Fruit fly (Drosophila melanogaster): ENCODE results near the gene CG4502.

Gene CG4502

dm6 chr2L:7248114-7248513 lies 44.0 kb upstream of the CG4502 start (continued):
- peak; percentile 33; the same call in 1 of the 2 replicates for TF ChIP-seq sob (GFP tag; IDR thresholded peaks at IDR 0.05)
- TF ChIP-seq CG10366 (GFP tag; IDR thresholded peaks at IDR 0.05) = no peak
- TF ChIP-seq repo (GFP tag; optimal IDR thresholded peaks at IDR 0.05) = peak; percentile 3
- peak; percentile 56 for TF ChIP-seq Hmr (GFP tag; optimal IDR thresholded peaks at IDR 0.05)
- TF ChIP-seq dan (GFP tag; IDR thresholded peaks at IDR 0.05) = no peak
- TF ChIP-seq PHDP (tag; optimal IDR thresholded peaks at IDR 0.05) = peak; percentile 1
- TF ChIP-seq org-1 (GFP tag; optimal IDR thresholded peaks at IDR 0.05) = no peak
- TF ChIP-seq Meics (GFP tag; optimal IDR thresholded peaks at IDR 0.05) = peak; percentile 20
- peak; percentile 14 for TF ChIP-seq CG10209 (GFP tag; optimal IDR thresholded peaks at IDR 0.05)
- TF ChIP-seq aop (GFP tag; IDR thresholded peaks at IDR 0.05) = no peak
- TF ChIP-seq YL-1 (GFP tag; optimal IDR thresholded peaks at IDR 0.05) = no peak
- TF ChIP-seq dysf (GFP tag; IDR thresholded peaks at IDR 0.05) = 0 out of 3 replicates have a peak, but pooled peaks have one; percentile 24
- no peak for TF ChIP-seq CG17568 (GFP tag; optimal IDR thresholded peaks at IDR 0.05)
- TF ChIP-seq gro (GFP tag; optimal IDR thresholded peaks at IDR 0.05) = peak; percentile 42
- peak; percentile 24 for TF ChIP-seq Vsx1 (GFP tag; optimal IDR thresholded peaks at IDR 0.05)
- no peak for TF ChIP-seq CG8765 (GFP tag; IDR thresholded peaks at IDR 0.05)

- peak; percentile 59 for TF ChIP-seq grn (GFP tag; optimal IDR thresholded peaks at IDR 0.05)
- no peak for TF ChIP-seq CG8281 (tag; optimal IDR thresholded peaks at IDR 0.05)
- no peak for TF ChIP-seq nmo (GFP tag; optimal IDR thresholded peaks at IDR 0.05)
- TF ChIP-seq CG18599 (GFP tag; optimal IDR thresholded peaks at IDR 0.05) = peak; percentile 33
- peak; percentile 48 for TF ChIP-seq mirr (GFP tag; optimal IDR thresholded peaks at IDR 0.05)
- TF ChIP-seq CG12219 (GFP tag; optimal IDR thresholded peaks at IDR 0.05) = no peak
- TF ChIP-seq vnd (GFP tag; IDR thresholded peaks at IDR 0.05; ENCODE audit: partially characterized antibody) = 0 out of 3 replicates have a peak, but pooled peaks have one; percentile 39
- TF ChIP-seq gro (GFP tag; optimal IDR thresholded peaks at IDR 0.05) = peak; percentile 42
- no peak for TF ChIP-seq Chrac-16 (GFP tag; optimal IDR thresholded peaks at IDR 0.05)
- TF ChIP-seq CG34376 (GFP tag; optimal IDR thresholded peaks at IDR 0.05) = peak; percentile 69
- peak; percentile 6 for TF ChIP-seq CG3281 (GFP tag; optimal IDR thresholded peaks at IDR 0.05)
- peak; percentile 60 for TF ChIP-seq sug (tag; optimal IDR thresholded peaks at IDR 0.05)
- TF ChIP-seq exex (tag; optimal IDR thresholded peaks at IDR 0.05) = peak; percentile 93
- TF ChIP-seq wdn (GFP tag; IDR thresholded peaks at IDR 0.05) = peak; percentile 29; the same call in 1 of the 2 replicates
- TF ChIP-seq CG2678 (tag; optimal IDR thresholded peaks at IDR 0.05) = peak; percentile 15
Measured at dm6 chr2L:7242240-7242793, 38.3 kb upstream of the CG4502 start.

dm6 chr2L:7241499-7241898 lies 37.4 kb upstream of the CG4502 start:
- TF ChIP-seq CG6175 (GFP tag; IDR thresholded peaks at IDR 0.05) = peak; percentile 74; the same call in 1 of the 3 replicates
- TF ChIP-seq Dll (GFP tag; IDR thresholded peaks at IDR 0.05; ENCODE audit: partially characterized antibody) = 0 out of 4 replicates have a peak, but pooled peaks have one; percentile 20
- peak; percentile 55 for TF ChIP-seq sd (tag; optimal IDR thresholded peaks at IDR 0.05)
- peak; percentile 49 for TF ChIP-seq vvl (GFP tag; IDR thresholded peaks at IDR 0.05)
- peak; percentile 55 for TF ChIP-seq gem (tag; optimal IDR thresholded peaks at IDR 0.05)
- no peak for TF ChIP-seq CG6813 (GFP tag; optimal IDR thresholded peaks at IDR 0.05)
- no peak for TF ChIP-seq CG1832 (GFP tag; optimal IDR thresholded peaks at IDR 0.05)
- peak; percentile 82; the same call in 2 of the 4 replicates for TF ChIP-seq chinmo (GFP tag; IDR thresholded peaks at IDR 0.05; ENCODE audit: partially characterized antibody)
